Worm (Caenorhabditis elegans) whole organism, L2 larva: ENCODE results near the gene cutl-27.
A peak's percentile ranks its signal among the peaks of the same experiment; 100 is the strongest.

Experiments used
- C34F6.9 ChIP-seq: fragments of 150-350 bp; optimal IDR thresholded peaks from 2 replicates; lab custom pipeline; 2014; ENCODE audit warnings: missing biosample characterization, missing genetic modification characterization
- F13H6.1 ChIP-seq: sonication (generic microtip); optimal IDR thresholded peaks from 2 replicates; lab custom pipeline; 2016; ENCODE audit warnings: missing genetic modification characterization, missing compliant biosample characterization
- aly-2 ChIP-seq: fragments of 150-350 bp; optimal IDR thresholded peaks from 2 replicates; lab custom pipeline; 2014; ENCODE audit warnings: missing biosample characterization, missing genetic modification characterization
- ama-1 ChIP-seq: fragments of 150-350 bp; optimal IDR thresholded peaks from 2 replicates; lab custom pipeline; 2018; ENCODE audit warnings: inconsistent platforms
- blmp-1 ChIP-seq: sonication (generic microtip); optimal IDR thresholded peaks from 2 replicates; lab custom pipeline; 2017; ENCODE audit warnings: missing genetic modification characterization, mild to moderate bottlenecking, missing compliant biosample characterization, antibody characterized with exemption, moderate library complexity; ENCODE audit not compliant: insufficient read depth
- ceh-16 ChIP-seq: fragments of 150-350 bp; optimal IDR thresholded peaks from 2 replicates; lab custom pipeline; 2014; ENCODE audit warnings: missing biosample characterization, missing genetic modification characterization
- ceh-82 ChIP-seq: fragments of 150-350 bp; optimal IDR thresholded peaks from 2 replicates; lab custom pipeline; 2014; ENCODE audit warnings: missing biosample characterization, missing genetic modification characterization
- crh-2 ChIP-seq: sonication (generic microtip); optimal IDR thresholded peaks from 2 replicates; lab custom pipeline; 2017; ENCODE audit warnings: missing biosample characterization, missing genetic modification characterization
- dmd-4 ChIP-seq: sonication (generic microtip); optimal IDR thresholded peaks from 2 replicates; lab custom pipeline; 2017; ENCODE audit warnings: missing biosample characterization, missing genetic modification characterization
- egl-27 ChIP-seq: sonication (generic microtip); optimal IDR thresholded peaks from 3 replicates; lab custom pipeline; 2017; ENCODE audit warnings: missing biosample characterization, missing genetic modification reagents, missing genetic modification characterization
- elt-1 ChIP-seq: fragments of 150-350 bp; optimal IDR thresholded peaks from 2 replicates; lab custom pipeline; 2014; ENCODE audit warnings: missing biosample characterization, missing genetic modification characterization
- fos-1 ChIP-seq: fragments of 150-350 bp; optimal IDR thresholded peaks from 2 replicates; lab custom pipeline; 2014; ENCODE audit warnings: missing biosample characterization, missing genetic modification characterization
- gmeb-1 ChIP-seq: fragments of 150-350 bp; optimal IDR thresholded peaks from 2 replicates; lab custom pipeline; 2014; ENCODE audit warnings: missing biosample characterization, missing genetic modification characterization
- lin-13 ChIP-seq: fragments of 150-350 bp; optimal IDR thresholded peaks from 2 replicates; lab custom pipeline; 2014; ENCODE audit warnings: missing biosample characterization, missing genetic modification reagents, missing genetic modification characterization
- lsy-2 ChIP-seq, 2 experiments: fragments of 150-350 bp in 1 of 2; sonication (generic microtip) in 1 of 2; optimal IDR thresholded peaks; 2 replicates each; lab custom pipeline; 2014 to 2017; ENCODE audit warnings: missing biosample characterization in 2 of 2, missing genetic modification characterization in 2 of 2
- nhr-10 ChIP-seq: sonication (generic microtip); optimal IDR thresholded peaks from 2 replicates; lab custom pipeline; 2017; ENCODE audit warnings: missing biosample characterization, missing genetic modification characterization
- nhr-11 ChIP-seq: fragments of 150-350 bp; optimal IDR thresholded peaks from 2 replicates; lab custom pipeline; 2014; ENCODE audit warnings: missing biosample characterization, missing genetic modification characterization
- nhr-129 ChIP-seq: fragments of 150-350 bp; optimal IDR thresholded peaks from 2 replicates; lab custom pipeline; 2014; ENCODE audit warnings: missing biosample characterization, missing genetic modification characterization
- nhr-21 ChIP-seq: fragments of 150-350 bp; optimal IDR thresholded peaks from 2 replicates; lab custom pipeline; 2014; ENCODE audit warnings: missing biosample characterization, missing genetic modification characterization
- nhr-23 ChIP-seq: fragments of 150-350 bp; optimal IDR thresholded peaks from 2 replicates; lab custom pipeline; 2014; ENCODE audit warnings: missing biosample characterization, missing genetic modification reagents, missing genetic modification characterization
- nhr-25 ChIP-seq: fragments of 150-350 bp; sonication (generic microtip); optimal IDR thresholded peaks from 3 replicates; lab custom pipeline; 2014; ENCODE audit warnings: missing biosample characterization, missing genetic modification characterization
- nhr-77 ChIP-seq: fragments of 150-350 bp; optimal IDR thresholded peaks from 2 replicates; lab custom pipeline; 2014; ENCODE audit warnings: missing biosample characterization, missing genetic modification characterization
- peb-1 ChIP-seq: fragments of 150-350 bp; optimal IDR thresholded peaks from 2 replicates; lab custom pipeline; 2014; ENCODE audit warnings: missing biosample characterization, missing genetic modification characterization
- sma-3 ChIP-seq: sonication (generic microtip); optimal IDR thresholded peaks from 2 replicates; lab custom pipeline; 2016; ENCODE audit warnings: missing genetic modification reagents, missing genetic modification characterization, missing compliant biosample characterization
- sma-9 ChIP-seq, 2 experiments: fragments of 150-350 bp in 1 of 2; sonication (generic microtip) in 1 of 2; optimal IDR thresholded peaks; 2 replicates each; lab custom pipeline; 2014 to 2016; ENCODE audit warnings: missing genetic modification characterization in 2 of 2, mild to moderate bottlenecking in 1 of 2, missing biosample characterization in 1 of 2, missing compliant biosample characterization in 1 of 2, missing genetic modification reagents in 1 of 2, moderate library complexity in 1 of 2
- unc-62 ChIP-seq: fragments of 150-350 bp; optimal IDR thresholded peaks from 2 replicates; lab custom pipeline; 2014; ENCODE audit warnings: missing biosample characterization, missing genetic modification reagents, missing genetic modification characterization
- ztf-1 ChIP-seq: fragments of 200-800 bp; sonication (Bioruptor generic); conservative IDR thresholded peaks from 2 replicates; pipeline ENCODE4 v1.3.6; 2022; ENCODE audit warnings: missing genetic modification characterization, missing compliant biosample characterization
- ztf-4 ChIP-seq: fragments of 150-350 bp; optimal IDR thresholded peaks from 2 replicates; lab custom pipeline; 2014; ENCODE audit warnings: missing biosample characterization, missing genetic modification characterization

Gene cutl-27

DNA sequence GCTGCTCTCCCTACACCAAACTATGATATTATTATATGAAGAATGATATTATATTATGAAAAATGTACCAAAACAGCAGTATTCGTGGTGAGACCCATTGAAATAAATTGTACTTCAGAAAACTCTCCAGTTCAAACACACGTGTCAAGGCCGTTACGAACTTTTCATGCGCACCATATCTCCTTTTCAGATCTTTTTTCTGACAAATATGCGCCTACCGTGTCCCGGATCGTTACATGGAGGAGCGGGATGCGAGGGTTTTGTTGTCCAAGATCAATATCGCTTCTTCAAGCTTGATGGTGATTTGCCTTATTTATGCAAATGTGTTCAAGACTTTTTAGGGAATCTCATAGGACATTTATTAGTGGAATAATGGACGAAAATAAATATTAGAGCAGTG is 25.3 kb downstream of the cutl-27 start:
- peak; percentile 58 for TF ChIP-seq ceh-16
- peak; percentile 56 for TF ChIP-seq elt-1 (tag; lab: Kevin White, UChicago)
- TF ChIP-seq sma-9 (GFP tag; optimal IDR thresholded peaks at IDR 0.05; lab: Kevin White, UChicago): peak; percentile 6
- TF ChIP-seq sma-9 (tag; optimal IDR thresholded peaks at IDR 0.05; lab: Kevin White, UChicago): no peak
- TF ChIP-seq C34F6.9 (tag; lab: Kevin White, UChicago): no peak

DNA sequence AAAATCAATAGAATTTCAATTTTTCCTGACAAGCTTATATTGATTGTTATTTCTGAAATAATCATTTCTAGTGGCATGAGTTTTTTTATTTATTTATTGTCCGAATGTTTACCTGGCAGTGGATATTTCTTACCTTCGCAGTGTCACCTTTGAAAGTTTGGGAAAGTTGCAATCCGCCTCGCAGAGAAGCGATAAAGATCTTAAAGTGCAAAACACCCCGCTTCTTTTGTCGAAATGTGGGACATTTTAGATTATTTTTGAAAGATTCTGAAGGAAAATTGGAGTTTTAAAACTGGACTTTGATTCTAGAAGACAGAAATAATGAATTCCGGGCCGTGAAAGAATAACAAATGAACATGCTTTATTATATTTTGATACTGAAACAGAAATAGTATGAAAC is 30.4 kb downstream of the cutl-27 start:
- TF ChIP-seq nhr-129 (tag; lab: Kevin White, UChicago): no peak
- TF ChIP-seq elt-1 (tag; lab: Kevin White, UChicago): peak; percentile 61
- TF ChIP-seq ama-1: no peak

ce11 chrIV:11911723-11912122 is 33.4 kb downstream of the cutl-27 start, which contains the start of gene VZK822L.2:
TSS of gene VZK822L.2 (plus strand) at chrIV:11912023.
- TF ChIP-seq nhr-10 (tag; lab: Kevin White, UChicago) (no peak), crh-2 (tag; lab: Kevin White, UChicago) (no peak), fos-1 (tag; lab: Kevin White, UChicago) (peak; percentile 43)
- TF ChIP-seq, all 48 proteins: peak for 1

ce11 chrIV:11913295-11913940 is 35.1 kb downstream of the cutl-27 start:
- TF ChIP-seq fos-1 (tag; lab: Kevin White, UChicago): peak; percentile 11
- TF ChIP-seq gmeb-1 (tag; lab: Kevin White, UChicago): peak; percentile 12
- no peak for TF ChIP-seq elt-1 (tag; lab: Kevin White, UChicago)

- TF ChIP-seq nhr-11 (tag; lab: Kevin White, UChicago) (no peak), ceh-16 (no peak), unc-62 (GFP tag; lab: Kevin White, UChicago) (no peak), blmp-1 (no peak), lin-13 (GFP tag; lab: Kevin White, UChicago) (no peak), aly-2 (tag; lab: Kevin White, UChicago) (no peak), nhr-25 (tag; lab: Kevin White, UChicago) (no peak), sma-9 (GFP tag; optimal IDR thresholded peaks at IDR 0.05; lab: Kevin White, UChicago) (no peak), sma-9 (tag; optimal IDR thresholded peaks at IDR 0.05; lab: Kevin White, UChicago) (no peak), dmd-4 (tag; lab: Kevin White, UChicago) (no peak), nhr-23 (tag; lab: Kevin White, UChicago) (no peak), peb-1 (tag; lab: Kevin White, UChicago) (no peak), fos-1 (tag; lab: Kevin White, UChicago) (no peak), nhr-77 (tag; lab: Kevin White, UChicago) (no peak), egl-27 (tag; lab: Kevin White, UChicago) (no peak), sma-3 (GFP tag; lab: Kevin White, UChicago) (no peak)
Observed at ce11 chrIV:11914260-11914836, 36.0 kb downstream of the cutl-27 start.

- TF ChIP-seq ztf-1 (no peak), crh-2 (tag; lab: Kevin White, UChicago) (peak; percentile 45), F13H6.1 (tag; lab: Kevin White, UChicago) (peak; percentile 17), nhr-21 (peak; percentile 53), lin-13 (GFP tag; lab: Kevin White, UChicago) (no peak), ztf-4 (tag; lab: Kevin White, UChicago) (no peak), sma-3 (GFP tag; lab: Kevin White, UChicago) (peak; percentile 36), lsy-2 (tag; optimal IDR thresholded peaks at IDR 0.05; lab: Kevin White, UChicago) (peak in 1 of 2 experiments; percentile 14), fos-1 (tag; lab: Kevin White, UChicago) (peak; percentile 65), dmd-4 (tag; lab: Kevin White, UChicago) (no peak), nhr-25 (tag; lab: Kevin White, UChicago) (peak; percentile 3), ceh-82 (tag; lab: Kevin White, UChicago) (no peak), sma-9 (GFP tag; optimal IDR thresholded peaks at IDR 0.05; lab: Kevin White, UChicago) (peak; percentile 72), sma-9 (tag; optimal IDR thresholded peaks at IDR 0.05; lab: Kevin White, UChicago) (no peak), gmeb-1 (tag; lab: Kevin White, UChicago) (peak; percentile 24)
Observed at ce11 chrIV:11914837-11915737, 36.7 kb downstream of the cutl-27 start, which contains the start of gene fat-6. TSS of gene fat-6 (minus strand) at chrIV:11915687.
